Worm (Caenorhabditis elegans): Measurements from ENCODE around the gene vps-15.

vps-15 gene

ce11 chrII:11958793-11959574 is 43.3 kb upstream of the vps-15 start (continued):
- peak; percentile 60 for TF ChIP-seq pat-9 (tag; optimal IDR thresholded peaks at IDR 0.05)
- no peak for TF ChIP-seq ceh-45 (GFP tag; IDR thresholded peaks at IDR 0.05)
- TF ChIP-seq sox-2 (GFP tag; IDR thresholded peaks at IDR 0.05) = peak; percentile 5; the same call in 1 of the 2 replicates
- no peak for TF ChIP-seq pros-1 (tag; optimal IDR thresholded peaks at IDR 0.05)
- TF ChIP-seq fkh-6 (tag; optimal IDR thresholded peaks at IDR 0.05) = no peak
- no peak for TF ChIP-seq npax-4 (tag; optimal IDR thresholded peaks at IDR 0.05)
- TF ChIP-seq sdc-2 (tag; optimal IDR thresholded peaks at IDR 0.05) = peak; percentile 45
- peak; percentile 40 for TF ChIP-seq ceh-48 (tag; optimal IDR thresholded peaks at IDR 0.05)
- TF ChIP-seq K09A11.1 (tag; optimal IDR thresholded peaks at IDR 0.05; ENCODE audit: insufficient read depth) = peak; percentile 36
- TF ChIP-seq ceh-34 (tag; optimal IDR thresholded peaks at IDR 0.05) = peak; percentile 11
- TF ChIP-seq ceh-9 (tag; optimal IDR thresholded peaks at IDR 0.05) = no peak
- no peak for TF ChIP-seq hlh-30 (tag; optimal IDR thresholded peaks at IDR 0.05; ENCODE audit: insufficient read depth)
- peak; percentile 19 for TF ChIP-seq ceh-2 (tag; optimal IDR thresholded peaks at IDR 0.05)
- TF ChIP-seq hlh-8 (tag; optimal IDR thresholded peaks at IDR 0.05) = no peak
- TF ChIP-seq unc-55 (GFP tag; optimal IDR thresholded peaks at IDR 0.05) = no peak
- TF ChIP-seq K02D7.2 (tag; optimal IDR thresholded peaks at IDR 0.05) = no peak
- peak; percentile 61 for TF ChIP-seq ceh-14 (tag; optimal IDR thresholded peaks at IDR 0.05)

- no peak for TF ChIP-seq che-1 (tag; optimal IDR thresholded peaks at IDR 0.05)
- peak; percentile 82 for TF ChIP-seq dve-1 (tag; optimal IDR thresholded peaks at IDR 0.05)
- no peak for TF ChIP-seq sdc-2 (tag; optimal IDR thresholded peaks at IDR 0.05)
- TF ChIP-seq ceh-14 (tag; optimal IDR thresholded peaks at IDR 0.05) = no peak
- TF ChIP-seq tbx-7 (tag; optimal IDR thresholded peaks at IDR 0.05) = no peak
- TF ChIP-seq zip-5 (tag; optimal IDR thresholded peaks at IDR 0.05) = no peak
- TF ChIP-seq ceh-6 (GFP tag; optimal IDR thresholded peaks at IDR 0.05) = no peak
- TF ChIP-seq ztf-16 (tag; optimal IDR thresholded peaks at IDR 0.05) = no peak
Measured at ce11 chrII:11954811-11955210, 39.2 kb upstream of the vps-15 start.

ce11 chrII:11954208-11954607 is 38.6 kb upstream of the vps-15 start, which contains the start of gene W03C9.6:
Gene W03C9.6, plus strand, starts transcription at chrII:11954508.
- TF ChIP-seq C38D4.7 (GFP tag; optimal IDR thresholded peaks at IDR 0.05) (no peak), sox-2 (GFP tag; IDR thresholded peaks at IDR 0.05) (no peak), ztf-16 (tag; optimal IDR thresholded peaks at IDR 0.05) (no peak), madf-2 (tag; optimal IDR thresholded peaks at IDR 0.05) (no peak), fkh-6 (tag; optimal IDR thresholded peaks at IDR 0.05) (no peak), ama-1 (optimal IDR thresholded peaks at IDR 0.05) (no peak), ref-2 (tag; optimal IDR thresholded peaks at IDR 0.05) (no peak), unc-86 (tag; optimal IDR thresholded peaks at IDR 0.05) (no peak), ceh-18 (tag; optimal IDR thresholded peaks at IDR 0.05) (no peak), unc-3 (GFP tag; conservative IDR thresholded peaks at IDR 0.05) (no peak), unc-3 (tag; optimal IDR thresholded peaks at IDR 0.05) (no peak), zip-5 (tag; optimal IDR thresholded peaks at IDR 0.05) (no peak), elt-2 (tag; optimal IDR thresholded peaks at IDR 0.05) (no peak), sdc-2 (tag; optimal IDR thresholded peaks at IDR 0.05) (no peak), pax-1 (tag; optimal IDR thresholded peaks at IDR 0.05) (no peak)

- no peak for TF ChIP-seq hlh-8 (tag; optimal IDR thresholded peaks at IDR 0.05)
- no peak for TF ChIP-seq ceh-31 (tag; optimal IDR thresholded peaks at IDR 0.05)
- TF ChIP-seq odd-2 (tag; optimal IDR thresholded peaks at IDR 0.05) = no peak
- no peak for TF ChIP-seq lim-6 (tag; optimal IDR thresholded peaks at IDR 0.05)
- no peak for TF ChIP-seq pag-3 (tag; optimal IDR thresholded peaks at IDR 0.05; ENCODE audit: borderline replicate concordance)
- no peak for TF ChIP-seq ztf-16 (tag; optimal IDR thresholded peaks at IDR 0.05)
- TF ChIP-seq pat-9 (tag; optimal IDR thresholded peaks at IDR 0.05) = no peak
- no peak for TF ChIP-seq unc-55 (GFP tag; optimal IDR thresholded peaks at IDR 0.05)
- no peak for TF ChIP-seq nhr-232 (tag; optimal IDR thresholded peaks at IDR 0.05)
- TF ChIP-seq dve-1 (tag; optimal IDR thresholded peaks at IDR 0.05) = no peak
- no peak for TF ChIP-seq ama-1 (optimal IDR thresholded peaks at IDR 0.05)
- no peak for TF ChIP-seq ahr-1 (tag; optimal IDR thresholded peaks at IDR 0.05)
- no peak for TF ChIP-seq tbx-2 (tag; optimal IDR thresholded peaks at IDR 0.05)
- no peak for TF ChIP-seq che-1 (tag; optimal IDR thresholded peaks at IDR 0.05)
- no peak for TF ChIP-seq dmd-4 (tag; optimal IDR thresholded peaks at IDR 0.05; ENCODE audit: borderline replicate concordance)
- no peak for TF ChIP-seq fkh-10 (GFP tag; optimal IDR thresholded peaks at IDR 0.05)
Measured at ce11 chrII:11952963-11953362, 37.3 kb upstream of the vps-15 start.

All from whole organism, late embryonic.